Fruit fly (Drosophila melanogaster): Measurements from ENCODE around the gene CG31313.
A peak's percentile ranks its signal among the peaks of the same experiment; 100 is the strongest.

The CG31313 gene

dm6 chr3R:14567329-14567728, at the start of gene CG31313:
Gene CG31313 (minus strand): TSS chr3R:14567429.
- no peak for TF ChIP-seq CG17801 (GFP tag; optimal IDR thresholded peaks at IDR 0.05; ENCODE audit: partially characterized antibody)

- TF ChIP-seq CG17801 (GFP tag; optimal IDR thresholded peaks at IDR 0.05; ENCODE audit: partially characterized antibody), result no peak
Measured at dm6 chr3R:14608892-14609692, 41.9 kb upstream of the CG31313 start, which contains the start of gene CG14853. Gene CG14853 (plus strand): TSS chr3R:14609642.

- no peak for TF ChIP-seq CG17801 (GFP tag; optimal IDR thresholded peaks at IDR 0.05; ENCODE audit: partially characterized antibody)
Measured at dm6 chr3R:14597935-14598424, 30.8 kb upstream of the CG31313 start.

dm6 chr3R:14590753-14591535, 23.7 kb upstream of the CG31313 start:
- no peak for TF ChIP-seq CG17801 (GFP tag; optimal IDR thresholded peaks at IDR 0.05; ENCODE audit: partially characterized antibody)

- no peak for TF ChIP-seq CG17801 (GFP tag; optimal IDR thresholded peaks at IDR 0.05; ENCODE audit: partially characterized antibody)
Measured at dm6 chr3R:14589483-14589882, 22.3 kb upstream of the CG31313 start.

dm6 chr3R:14586480-14587443, 19.5 kb upstream of the CG31313 start:
- no peak for TF ChIP-seq CG17801 (GFP tag; optimal IDR thresholded peaks at IDR 0.05; ENCODE audit: partially characterized antibody)

- TF ChIP-seq CG17801 (GFP tag; optimal IDR thresholded peaks at IDR 0.05; ENCODE audit: partially characterized antibody), result no peak
Measured at dm6 chr3R:14580045-14580579, 12.9 kb upstream of the CG31313 start.

- no peak for TF ChIP-seq CG17801 (GFP tag; optimal IDR thresholded peaks at IDR 0.05; ENCODE audit: partially characterized antibody)
Measured at dm6 chr3R:14577803-14578493, 10.7 kb upstream of the CG31313 start.

dm6 chr3R:14576692-14577646, 9.7 kb upstream of the CG31313 start, which contains the start of gene stumps:
Gene stumps (plus strand): TSS chr3R:14577217.
- TF ChIP-seq CG17801 (GFP tag; optimal IDR thresholded peaks at IDR 0.05; ENCODE audit: partially characterized antibody), result peak; percentile 70

dm6 chr3R:14576511-14576691, 9.2 kb upstream of the CG31313 start, which contains the start of gene CG44094:
Gene CG44094 (minus strand): TSS chr3R:14576611.
- TF ChIP-seq CG17801 (GFP tag; optimal IDR thresholded peaks at IDR 0.05; ENCODE audit: partially characterized antibody), result no peak

dm6 chr3R:14575718-14576187, 8.5 kb upstream of the CG31313 start, which contains the start of gene CG7987:
Gene CG7987 (minus strand): TSS chr3R:14575887.
- TF ChIP-seq CG17801 (GFP tag; optimal IDR thresholded peaks at IDR 0.05; ENCODE audit: partially characterized antibody), result no peak

dm6 chr3R:14574962-14575717, 7.9 kb upstream of the CG31313 start:
- peak; percentile 61 for TF ChIP-seq CG17801 (GFP tag; optimal IDR thresholded peaks at IDR 0.05; ENCODE audit: partially characterized antibody)

Data from ovary, adult (tissue).